Worm (Caenorhabditis elegans): ENCODE results near the gene idpc-5.

ce11 chrV:9583323-9583644, 39.5 kb downstream of the idpc-5 start, which contains the start of gene K09G1.1:
- TF ChIP-seq sox-4 (tag; optimal IDR thresholded peaks at IDR 0.05) = no peak
- no peak for TF ChIP-seq ceh-48 (tag; optimal IDR thresholded peaks at IDR 0.05)
- TF ChIP-seq ama-1 (optimal IDR thresholded peaks at IDR 0.05) = no peak
- no peak for TF ChIP-seq unc-55 (GFP tag; optimal IDR thresholded peaks at IDR 0.05)
- TF ChIP-seq hlh-15 (tag; optimal IDR thresholded peaks at IDR 0.05) = no peak
- TF ChIP-seq fkh-6 (tag; optimal IDR thresholded peaks at IDR 0.05) = no peak
- TF ChIP-seq pha-4 (tag; optimal IDR thresholded peaks at IDR 0.05) = no peak
- TF ChIP-seq lin-11 (tag; optimal IDR thresholded peaks at IDR 0.05) = no peak

Measured in whole organism, late embryonic.